Fruit fly (Drosophila melanogaster) whole organism, embryonic: ENCODE measurements around the gene Pop2.

Experiments
- Adf1 ChIP-seq: fragments of 200-800 bp; sonication (Bioruptor generic); IDR thresholded peaks from 2 replicates; pipeline ENCODE4 v1.3.6; 2022; ENCODE audit warnings: missing biosample characterization, missing genetic modification characterization
- Awh ChIP-seq: fragments of 200-800 bp; sonication (Bioruptor generic); IDR thresholded peaks from 2 replicates; pipeline ENCODE4, ENCODE4 v1.3.6; 2022; ENCODE audit warnings: missing biosample characterization, missing genetic modification characterization
- CG10462 ChIP-seq: fragments of 200-800 bp; sonication (Bioruptor generic); optimal IDR thresholded peaks from 2 replicates; lab custom pipeline; 2016; ENCODE audit warnings: missing biosample characterization, missing genetic modification characterization
- CG11723 ChIP-seq: fragments of 200-800 bp; sonication (Bioruptor generic); optimal IDR thresholded peaks from 2 replicates; lab custom pipeline; 2017; ENCODE audit warnings: missing biosample characterization, mild to moderate bottlenecking, missing genetic modification characterization
- CG12236 ChIP-seq: fragments of 200-800 bp; sonication (Bioruptor generic); optimal IDR thresholded peaks from 2 replicates; lab custom pipeline; 2016; ENCODE audit warnings: missing biosample characterization, missing genetic modification characterization
- CG12769 ChIP-seq: fragments of 200-800 bp; sonication (Bioruptor generic); optimal IDR thresholded peaks from 2 replicates; lab custom pipeline; 2019; ENCODE audit warnings: missing biosample characterization, mild to moderate bottlenecking, missing genetic modification characterization, moderate library complexity
- CG13424 ChIP-seq: fragments of 200-800 bp; sonication (Bioruptor generic); optimal IDR thresholded peaks from 2 replicates; lab custom pipeline; 2019; ENCODE audit warnings: missing biosample characterization, mild to moderate bottlenecking, missing genetic modification characterization, moderate library complexity
- CG14667 ChIP-seq: fragments of 200-800 bp; sonication (Bioruptor generic); IDR thresholded peaks from 2 replicates; pipeline ENCODE4 v1.3.6; 2022; ENCODE audit warnings: missing biosample characterization, missing genetic modification characterization
- CG15479 ChIP-seq: fragments of 200-800 bp; sonication (Bioruptor generic); optimal IDR thresholded peaks from 3 replicates; lab custom pipeline; 2019; ENCODE audit warnings: missing biosample characterization, mild to moderate bottlenecking, missing genetic modification characterization, moderate library complexity
- CG1602 ChIP-seq: fragments of 200-800 bp; sonication (Bioruptor generic); optimal IDR thresholded peaks from 3 replicates; lab custom pipeline; 2016; ENCODE audit warnings: missing biosample characterization, missing genetic modification characterization
- CG17802 ChIP-seq: fragments of 200-800 bp; sonication (Bioruptor generic); optimal IDR thresholded peaks from 2 replicates; lab custom pipeline; 2018; ENCODE audit warnings: missing biosample characterization, mild to moderate bottlenecking, missing genetic modification characterization, moderate library complexity
- CG18619 ChIP-seq: fragments of 200-800 bp; sonication (Bioruptor generic); optimal IDR thresholded peaks from 3 replicates; lab custom pipeline; 2017; ENCODE audit warnings: missing biosample characterization, mild to moderate bottlenecking, missing genetic modification characterization
- CG32532 ChIP-seq: fragments of 200-800 bp; sonication (Bioruptor generic); IDR thresholded peaks from 2 replicates; pipeline ENCODE4 v1.3.6; 2022; ENCODE audit warnings: missing biosample characterization, missing genetic modification characterization
- CG3281 ChIP-seq: fragments of 200-800 bp; sonication (Bioruptor generic); optimal IDR thresholded peaks from 3 replicates; lab custom pipeline; 2017; ENCODE audit warnings: missing biosample characterization, mild to moderate bottlenecking, missing genetic modification characterization
- CG3995 ChIP-seq: fragments of 200-800 bp; sonication (Bioruptor generic); optimal IDR thresholded peaks from 3 replicates; lab custom pipeline; 2016; ENCODE audit warnings: missing biosample characterization, missing genetic modification characterization
- CG7357 ChIP-seq: fragments of 200-800 bp; sonication (Bioruptor generic); IDR thresholded peaks from 3 replicates; pipeline ENCODE4 v1.3.6; 2022; ENCODE audit warnings: missing biosample characterization, missing genetic modification characterization
- CG8388 ChIP-seq: fragments of 200-800 bp; sonication (Bioruptor generic); optimal IDR thresholded peaks from 2 replicates; lab custom pipeline; 2019; ENCODE audit warnings: missing biosample characterization, mild to moderate bottlenecking, missing genetic modification characterization, moderate library complexity
- CG8924 ChIP-seq: fragments of 200-800 bp; optimal IDR thresholded peaks from 3 replicates; lab custom pipeline; 2019; ENCODE audit warnings: missing biosample characterization, mild to moderate bottlenecking, missing genetic modification characterization, moderate library complexity
- CG9727 ChIP-seq: fragments of 200-800 bp; sonication (Bioruptor generic); optimal IDR thresholded peaks from 3 replicates; lab custom pipeline; 2017; ENCODE audit warnings: missing biosample characterization, mild to moderate bottlenecking, missing genetic modification characterization
- CG9876 ChIP-seq: fragments of 200-800 bp; sonication (Bioruptor generic); optimal IDR thresholded peaks from 2 replicates; lab custom pipeline; 2016; ENCODE audit warnings: missing biosample characterization, missing genetic modification characterization
- D ChIP-seq, 2 experiments: fragments of 200-800 bp in 1 of 2; fragments of >200 bp in 1 of 2; sonication (Bioruptor generic) in 1 of 2; optimal IDR thresholded peaks; 2 replicates in 1 of 2; 3 replicates in 1 of 2; lab custom pipeline; 2017; ENCODE audit warnings: mild to moderate bottlenecking in 1 of 2, missing biosample characterization in 1 of 2, missing genetic modification characterization in 1 of 2, missing genetic modification reagents in 1 of 2
- Doc2 ChIP-seq: fragments of 200-800 bp; sonication (Bioruptor generic); IDR thresholded peaks from 2 replicates; pipeline ENCODE4 v1.3.6; 2022; ENCODE audit warnings: missing biosample characterization, missing genetic modification characterization
- Dref ChIP-seq: fragments of 200-800 bp; sonication (Bioruptor generic); IDR thresholded peaks from 2 replicates; pipeline ENCODE4 v1.3.6; 2022; ENCODE audit warnings: missing biosample characterization, missing genetic modification characterization
- E2f2 ChIP-seq: fragments of 200-800 bp; sonication (Bioruptor generic); IDR thresholded peaks from 2 replicates; pipeline ENCODE4 v1.3.6; 2022; ENCODE audit warnings: missing biosample characterization, missing genetic modification characterization
- Ets65A ChIP-seq: fragments of 200-800 bp; sonication (Bioruptor generic); peaks from one replicate; lab custom pipeline; 2016; ENCODE audit warnings: missing biosample characterization, missing genetic modification characterization
- Hr39 ChIP-seq: fragments of >200 bp; optimal IDR thresholded peaks from 2 replicates; lab custom pipeline; 2017
- Kr ChIP-seq: fragments of 200-800 bp; sonication (Bioruptor generic); optimal IDR thresholded peaks from 2 replicates; lab custom pipeline; 2017; ENCODE audit warnings: missing biosample characterization, mild to moderate bottlenecking, missing genetic modification characterization
- MESR4 ChIP-seq: fragments of 200-800 bp; sonication (Bioruptor generic); optimal IDR thresholded peaks from 2 replicates; lab custom pipeline; 2018; ENCODE audit warnings: missing biosample characterization, mild to moderate bottlenecking, missing genetic modification characterization, moderate library complexity
- MTF-1 ChIP-seq: fragments of 200-800 bp; sonication (Bioruptor generic); optimal IDR thresholded peaks from 2 replicates; lab custom pipeline; 2018; ENCODE audit warnings: missing biosample characterization, mild to moderate bottlenecking, missing genetic modification characterization, borderline replicate concordance
- Spps ChIP-seq: fragments of 200-800 bp; sonication (Bioruptor generic); optimal IDR thresholded peaks from 2 replicates; lab custom pipeline; 2018; ENCODE audit warnings: missing biosample characterization, mild to moderate bottlenecking, missing genetic modification characterization
- ab ChIP-seq: fragments of 200-800 bp; sonication (Bioruptor generic); optimal IDR thresholded peaks from 2 replicates; lab custom pipeline; 2016; ENCODE audit warnings: missing biosample characterization, missing genetic modification characterization
- abd-A ChIP-seq: fragments of 200-800 bp; sonication (Bioruptor generic); optimal IDR thresholded peaks from 3 replicates; lab custom pipeline; 2019; ENCODE audit warnings: missing biosample characterization, mild to moderate bottlenecking, missing genetic modification characterization, moderate library complexity
- al ChIP-seq: fragments of 200-800 bp; sonication (Bioruptor generic); IDR thresholded peaks from 2 replicates; pipeline ENCODE4 v1.3.6; 2022; ENCODE audit warnings: missing biosample characterization, missing genetic modification characterization
- aop ChIP-seq: fragments of 200-800 bp; sonication (Bioruptor generic); IDR thresholded peaks from 2 replicates; pipeline ENCODE4 v1.3.6; 2022; ENCODE audit warnings: missing biosample characterization, missing genetic modification characterization
- caup ChIP-seq: fragments of 200-800 bp; sonication (Bioruptor generic); optimal IDR thresholded peaks from 3 replicates; lab custom pipeline; 2017; ENCODE audit warnings: missing biosample characterization, mild to moderate bottlenecking, missing genetic modification characterization, moderate library complexity; ENCODE audit not compliant: severe bottlenecking
- cwo ChIP-seq: fragments of 200-800 bp; sonication (Bioruptor generic); optimal IDR thresholded peaks from 3 replicates; lab custom pipeline; 2017; ENCODE audit warnings: missing biosample characterization, missing genetic modification characterization, mild to moderate bottlenecking, moderate library complexity, missing genetic modification reagents
- dan ChIP-seq: fragments of 200-800 bp; sonication (Bioruptor generic); IDR thresholded peaks from 2 replicates; pipeline ENCODE4 v1.3.6; 2022; ENCODE audit warnings: missing biosample characterization, missing genetic modification characterization
- dpn ChIP-seq, 2 experiments: fragments of 200-800 bp; sonication (Bioruptor generic); optimal IDR thresholded peaks; 3 replicates each; lab custom pipeline; 2016; ENCODE audit warnings: missing biosample characterization in 2 of 2, missing genetic modification characterization in 2 of 2
- fd96Cb ChIP-seq: fragments of 200-800 bp; sonication (Bioruptor generic); optimal IDR thresholded peaks from 2 replicates; lab custom pipeline; 2018; ENCODE audit warnings: missing biosample characterization, mild to moderate bottlenecking, missing genetic modification characterization, moderate library complexity
- grau ChIP-seq: fragments of 200-800 bp; optimal IDR thresholded peaks from 3 replicates; lab custom pipeline; 2019; ENCODE audit warnings: missing biosample characterization, mild to moderate bottlenecking, missing genetic modification characterization, moderate library complexity
- hb ChIP-seq: fragments of 200-800 bp; sonication (Bioruptor generic); IDR thresholded peaks from 3 replicates; pipeline ENCODE4 v1.3.6; 2022; ENCODE audit warnings: missing biosample characterization, missing genetic modification characterization; ENCODE audit not compliant: partially characterized antibody
- pan ChIP-seq, 4 experiments: fragments of >200 bp in 3 of 4; fragments of 200-800 bp in 1 of 4; sonication (Bioruptor generic) in 1 of 4; optimal IDR thresholded peaks in 3 of 4; IDR thresholded peaks in 1 of 4; 2 replicates each; pipeline versions ENCODE4 v1.3.6 to Lab custom; 2017 to 2022; ENCODE audit warnings: missing biosample characterization in 2 of 4, missing genetic modification characterization in 2 of 4, mixed read lengths in 1 of 4
- sens-2 ChIP-seq: fragments of 200-800 bp; sonication (Bioruptor generic); IDR thresholded peaks from 2 replicates; pipeline ENCODE4 v1.3.6; 2022; ENCODE audit warnings: missing biosample characterization, missing genetic modification characterization
- seq ChIP-seq: fragments of 200-800 bp; sonication (Bioruptor generic); IDR thresholded peaks from 2 replicates; pipeline ENCODE4 v1.3.6; 2022; ENCODE audit warnings: missing biosample characterization, missing genetic modification characterization
- sob ChIP-seq: fragments of 200-800 bp; sonication (Bioruptor generic); IDR thresholded peaks from 2 replicates; pipeline ENCODE4 v1.3.6; 2022; ENCODE audit warnings: missing biosample characterization, missing genetic modification characterization
- ssp ChIP-seq: fragments of 200-800 bp; sonication (Bioruptor generic); IDR thresholded peaks from 2 replicates; pipeline ENCODE4 v1.3.6; 2022; ENCODE audit warnings: missing biosample characterization, missing genetic modification characterization
- stwl ChIP-seq: fragments of 200-800 bp; sonication (Bioruptor generic); optimal IDR thresholded peaks from 3 replicates; lab custom pipeline; 2018; ENCODE audit warnings: missing biosample characterization, mild to moderate bottlenecking, missing genetic modification characterization, moderate library complexity
- tgo ChIP-seq: fragments of 200-800 bp; sonication (Bioruptor generic); IDR thresholded peaks from 3 replicates; pipeline ENCODE4 v1.3.6; 2022; ENCODE audit warnings: missing biosample characterization, missing genetic modification characterization
- tio ChIP-seq: fragments of 200-800 bp; sonication (Bioruptor generic); optimal IDR thresholded peaks from 2 replicates; lab custom pipeline; 2017; ENCODE audit warnings: missing biosample characterization, missing genetic modification characterization, inconsistent platforms
- unc-4 ChIP-seq: fragments of 200-800 bp; sonication (Bioruptor generic); IDR thresholded peaks from 2 replicates; pipeline ENCODE4 v1.3.6; 2022; ENCODE audit warnings: missing biosample characterization, missing genetic modification characterization; ENCODE audit not compliant: partially characterized antibody

The Pop2 gene

DNA sequence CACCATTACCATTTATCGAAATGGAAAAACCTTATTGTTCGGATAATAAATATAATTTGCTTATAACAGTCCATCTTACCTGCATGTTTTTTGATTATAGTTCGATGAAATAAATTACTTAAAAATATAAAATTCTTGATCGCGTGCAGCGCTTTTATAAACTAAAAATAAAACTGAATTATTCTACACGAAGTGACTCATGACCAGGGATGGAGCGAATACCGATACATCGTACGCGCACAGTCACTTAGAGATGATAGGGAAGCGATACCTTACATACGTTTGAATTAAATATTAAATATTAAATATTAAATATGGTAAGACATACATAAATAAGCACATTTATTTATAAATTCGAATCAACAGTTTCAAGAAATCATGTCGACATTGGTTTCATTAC lies 9.8 kb downstream of the Pop2 start, which contains the start of gene viaf (continued):
- TF ChIP-seq abd-A, result no peak
- peak; percentile 61 for TF ChIP-seq Dref (GFP tag; lab: Robert Waterston, UW)
- TF ChIP-seq cwo (GFP tag; lab: Kevin White, UChicago), result no peak
- TF ChIP-seq ab (GFP tag; lab: Kevin White, UChicago), result no peak
- peak; percentile 87 for TF ChIP-seq hb (GFP tag; lab: Robert Waterston, UW)
- no peak for TF ChIP-seq MTF-1 (GFP tag; lab: Kevin White, UChicago)
- peak; percentile 49 for TF ChIP-seq al (GFP tag; lab: Robert Waterston, UW)
- no peak for TF ChIP-seq CG12236
- peak; percentile 75 for TF ChIP-seq CG8924 (tag; lab: Kevin White, UChicago)
- TF ChIP-seq caup (GFP tag; lab: Kevin White, UChicago), result no peak
- TF ChIP-seq CG32532, result peak; percentile 74
- peak; percentile 76 for TF ChIP-seq MESR4
- TF ChIP-seq CG13424, result peak; percentile 64
- no peak for TF ChIP-seq sens-2 (GFP tag; lab: Robert Waterston, UW)
- TF ChIP-seq fd96Cb, result peak; percentile 22
- TF ChIP-seq Ets65A, result peak; percentile 86
- peak; percentile 95 for TF ChIP-seq CG3995 (GFP tag; lab: Kevin White, UChicago)
- no peak for TF ChIP-seq D (optimal IDR thresholded peaks at IDR 0.05; lab: Kevin White, UChicago)
- TF ChIP-seq D (GFP tag; optimal IDR thresholded peaks at IDR 0.05; lab: Kevin White, UChicago), result no peak
- no peak for TF ChIP-seq Hr39
- TF ChIP-seq dan (GFP tag; lab: Robert Waterston, UW), result no peak
- no peak for TF ChIP-seq CG7357 (GFP tag; lab: Robert Waterston, UW)
- TF ChIP-seq CG11723 (GFP tag; lab: Kevin White, UChicago), result no peak
- no peak for TF ChIP-seq CG15479
- TF ChIP-seq unc-4, result peak; percentile 91
- TF ChIP-seq seq (GFP tag; lab: Robert Waterston, UW), result no peak
- peak; percentile 22; the same call in 1 of the 2 replicates for TF ChIP-seq aop
- no peak for TF ChIP-seq CG8388 (GFP tag; lab: Kevin White, UChicago)
- TF ChIP-seq sob (GFP tag; lab: Robert Waterston, UW), result peak; percentile 77
- TF ChIP-seq dpn (GFP tag; optimal IDR thresholded peaks at IDR 0.05; lab: Kevin White, UChicago), result peak in 1 of 2 experiments; percentile 61
- no peak for TF ChIP-seq ssp (GFP tag; lab: Robert Waterston, UW)
- no peak for TF ChIP-seq Awh (GFP tag; lab: Robert Waterston, UW)
- peak; percentile 29; the same call in 2 of the 3 replicates for TF ChIP-seq tgo (GFP tag; lab: Robert Waterston, UW)
- no peak for TF ChIP-seq tio (GFP tag; lab: Kevin White, UChicago)
- no peak for TF ChIP-seq CG18619 (GFP tag; lab: Kevin White, UChicago)
- TF ChIP-seq CG1602 (GFP tag; lab: Kevin White, UChicago), result peak; percentile 63
- TF ChIP-seq grau (tag; lab: Kevin White, UChicago), result no peak
- TF ChIP-seq CG9876 (GFP tag; lab: Kevin White, UChicago), result no peak
- peak; percentile 23 for TF ChIP-seq CG10462 (GFP tag; lab: Kevin White, UChicago)
- TF ChIP-seq CG3281 (GFP tag; lab: Kevin White, UChicago), result no peak
- TF ChIP-seq Doc2 (GFP tag; lab: Robert Waterston, UW), result no peak
- TF ChIP-seq CG12769 (tag; lab: Kevin White, UChicago), result no peak
- TF ChIP-seq Adf1 (GFP tag; lab: Robert Waterston, UW), result peak; percentile 18; the same call in 1 of the 2 replicates
- TF ChIP-seq Kr (GFP tag; lab: Kevin White, UChicago), result no peak
- no peak for TF ChIP-seq pan (optimal IDR thresholded peaks at IDR 0.05; lab: Kevin White, UChicago)
- TF ChIP-seq pan (GFP tag; optimal IDR thresholded peaks at IDR 0.05 in 1 of 2, IDR thresholded peaks at IDR 0.05 in 1 of 2), result peak in 1 of 2 experiments; percentile 42
- no peak for TF ChIP-seq CG17802 (tag; lab: Kevin White, UChicago)
- peak; percentile 43 for TF ChIP-seq CG9727 (GFP tag; lab: Kevin White, UChicago)
- TF ChIP-seq Spps (tag; lab: Kevin White, UChicago), result peak; percentile 20
- peak; percentile 58; the same call in 1 of the 2 replicates for TF ChIP-seq E2f2 (GFP tag; lab: Robert Waterston, UW)
- TF ChIP-seq CG14667 (GFP tag; lab: Robert Waterston, UW), result no peak
- TF ChIP-seq stwl, result peak; percentile 78
